Worm (Caenorhabditis elegans): ENCODE data around the gene zipt-2.3.

ce11 chrII:13739423-13739822, 23.7 kb upstream of the zipt-2.3 start:
- TF ChIP-seq nhr-237 (tag; optimal IDR thresholded peaks at IDR 0.05) (no peak), snpc-4 (tag; optimal IDR thresholded peaks at IDR 0.05) (no peak), mep-1 (tag; optimal IDR thresholded peaks at IDR 0.05) (no peak), pha-4 (tag; optimal IDR thresholded peaks at IDR 0.05) (peak; percentile 16), mls-2 (tag; optimal IDR thresholded peaks at IDR 0.05) (no peak), lin-13 (tag; optimal IDR thresholded peaks at IDR 0.05) (no peak), unc-62 (GFP tag; optimal IDR thresholded peaks at IDR 0.05) (no peak), nhr-12 (tag; optimal IDR thresholded peaks at IDR 0.05) (no peak), nhr-28 (tag; optimal IDR thresholded peaks at IDR 0.05) (no peak), ztf-11 (tag; optimal IDR thresholded peaks at IDR 0.05) (no peak)
